Fruit fly (Drosophila melanogaster) Kc167 (cell line): ENCODE data around the gene T48.

Experiments
- Myc ChIP-seq: fragments of >200 bp; optimal IDR thresholded peaks from 2 replicates; lab custom pipeline; 2017; ENCODE audit warnings: missing external identifiers
- Sin3A ChIP-seq: fragments of >200 bp; optimal IDR thresholded peaks from 2 replicates; lab custom pipeline; 2018; ENCODE audit warnings: missing external identifiers
- h ChIP-seq: fragments of >200 bp; optimal IDR thresholded peaks from 3 replicates; lab custom pipeline; 2018; ENCODE audit warnings: missing external identifiers
- insv ChIP-seq: fragments of >200 bp; optimal IDR thresholded peaks from 3 replicates; lab custom pipeline; 2018; ENCODE audit warnings: missing external identifiers
- psq ChIP-seq: fragments of >200 bp; optimal IDR thresholded peaks from 2 replicates; lab custom pipeline; 2017; ENCODE audit warnings: missing external identifiers

dm6 chr3R:26862213-26862612, 19.3 kb upstream of the T48 start:
- no peak for TF ChIP-seq h (lab: Kevin White, UChicago)
- TF ChIP-seq Sin3A (lab: Kevin White, UChicago), result no peak
- no peak for TF ChIP-seq psq (lab: Kevin White, UChicago)
- TF ChIP-seq Myc (lab: Kevin White, UChicago), result no peak
- no peak for TF ChIP-seq insv (lab: Kevin White, UChicago)
